Fruit fly (Drosophila melanogaster) whole organism, pupa: ENCODE measurements around the gene CG34126.

ENCODE experiments used
- CG14655 ChIP-seq: fragments of 200-800 bp; sonication (Bioruptor generic); optimal IDR thresholded peaks from 3 replicates; lab custom pipeline; 2017; ENCODE audit warnings: mild to moderate bottlenecking, missing biosample characterization, missing genetic modification reagents, missing genetic modification characterization
- CG8159 ChIP-seq: fragments of 200-800 bp; sonication (Bioruptor generic); optimal IDR thresholded peaks from 3 replicates; lab custom pipeline; 2018; ENCODE audit warnings: missing biosample characterization, mild to moderate bottlenecking, missing genetic modification characterization, moderate library complexity
- Snoo ChIP-seq: fragments of 200-800 bp; sonication (Bioruptor generic); optimal IDR thresholded peaks from 3 replicates; lab custom pipeline; 2017; ENCODE audit warnings: missing biosample characterization, mild to moderate bottlenecking, missing genetic modification characterization, inconsistent platforms

- no peak for TF ChIP-seq CG14655 (GFP tag; lab: Kevin White, UChicago)
- TF ChIP-seq Snoo (tag; lab: Kevin White, UChicago), result no peak
- no peak for TF ChIP-seq CG8159
Measured at dm6 chr2L:4998260-4998560, 16.8 kb downstream of the CG34126 start.
